Worm (Caenorhabditis elegans) whole organism, young adult: ENCODE data around the gene rpl-5.

ENCODE experiments used
- B0019.2 ChIP-seq: fragments of 200-800 bp; sonication (Bioruptor generic); conservative IDR thresholded peaks from 2 replicates; pipeline ENCODE4 v1.3.6; 2022; ENCODE audit warnings: missing genetic modification reagents, missing genetic modification characterization, missing compliant biosample characterization
- C17E4.6 ChIP-seq: fragments of 200-800 bp; sonication (Bioruptor generic); IDR thresholded peaks from 2 replicates; pipeline ENCODE4 v1.3.6; 2022; ENCODE audit warnings: missing genetic modification reagents, missing genetic modification characterization, missing compliant biosample characterization
- F10E7.11 ChIP-seq: sonication (generic microtip); optimal IDR thresholded peaks from 2 replicates; lab custom pipeline; 2017; ENCODE audit warnings: mild to moderate bottlenecking, missing genetic modification characterization, moderate library complexity, missing compliant biosample characterization
- F23B12.7 ChIP-seq: sonication (generic microtip); optimal IDR thresholded peaks from 2 replicates; lab custom pipeline; 2017; ENCODE audit warnings: missing genetic modification characterization, mild to moderate bottlenecking, missing compliant biosample characterization, antibody characterized with exemption, moderate library complexity; ENCODE audit not compliant: insufficient read depth
- F57A8.1 ChIP-seq: fragments of 200-800 bp; sonication (Bioruptor generic); optimal IDR thresholded peaks from 2 replicates; lab custom pipeline; 2018; ENCODE audit warnings: mild to moderate bottlenecking, missing genetic modification characterization, moderate library complexity, missing compliant biosample characterization
- K12H6.12 ChIP-seq: fragments of 200-800 bp; sonication (Bioruptor generic); optimal IDR thresholded peaks from 2 replicates; lab custom pipeline; 2018; ENCODE audit warnings: mild to moderate bottlenecking, missing genetic modification characterization, missing compliant biosample characterization
- T26A5.8 ChIP-seq: sonication (generic microtip); optimal IDR thresholded peaks from 2 replicates; lab custom pipeline; 2016; ENCODE audit warnings: missing genetic modification characterization, missing compliant biosample characterization
- ZK185.1 ChIP-seq: sonication (generic microtip); optimal IDR thresholded peaks from 2 replicates; lab custom pipeline; 2016; ENCODE audit warnings: mild to moderate bottlenecking, missing genetic modification characterization, missing compliant biosample characterization; ENCODE audit not compliant: poor library complexity, severe bottlenecking
- akir-1 ChIP-seq: fragments of 200-800 bp; sonication (Bioruptor generic); optimal IDR thresholded peaks from 2 replicates; lab custom pipeline; 2018; ENCODE audit warnings: mild to moderate bottlenecking, missing genetic modification characterization, moderate library complexity, missing compliant biosample characterization
- aptf-2 ChIP-seq: fragments of 200-800 bp; sonication (Bioruptor generic); conservative IDR thresholded peaks from 2 replicates; pipeline ENCODE4 v1.3.6; 2022; ENCODE audit warnings: missing genetic modification reagents, missing genetic modification characterization, missing compliant biosample characterization
- athp-1 ChIP-seq: sonication (generic microtip); optimal IDR thresholded peaks from 2 replicates; lab custom pipeline; 2017; ENCODE audit warnings: mild to moderate bottlenecking, missing genetic modification characterization, missing compliant biosample characterization
- attf-5 ChIP-seq: fragments of 200-800 bp; sonication (Bioruptor generic); optimal IDR thresholded peaks from 2 replicates; lab custom pipeline; 2018; ENCODE audit warnings: mild to moderate bottlenecking, missing genetic modification characterization, missing compliant biosample characterization
- ccch-3 ChIP-seq: fragments of 200-800 bp; sonication (Bioruptor generic); optimal IDR thresholded peaks from 2 replicates; lab custom pipeline; 2018; ENCODE audit warnings: mild to moderate bottlenecking, missing genetic modification characterization, missing compliant biosample characterization
- cebp-1 ChIP-seq, 2 experiments: fragments of 200-800 bp in 1 of 2; sonication (Bioruptor generic) in 1 of 2; sonication (generic microtip) in 1 of 2; IDR thresholded peaks in 1 of 2; optimal IDR thresholded peaks in 1 of 2; 2 replicates each; pipeline versions ENCODE4 v1.3.6 to Lab custom; 2017 to 2022; ENCODE audit warnings: missing compliant biosample characterization in 2 of 2, missing genetic modification characterization in 2 of 2, mild to moderate bottlenecking in 1 of 2, missing genetic modification reagents in 1 of 2, moderate library complexity in 1 of 2
- ceh-91 ChIP-seq: fragments of 200-800 bp; sonication (Bioruptor generic); IDR thresholded peaks from 2 replicates; pipeline ENCODE4 v1.3.6; 2022; ENCODE audit warnings: missing genetic modification reagents, missing genetic modification characterization, missing compliant biosample characterization
- dox-1 ChIP-seq: fragments of 200-800 bp; sonication (Bioruptor generic); IDR thresholded peaks from 2 replicates; pipeline ENCODE4 v1.3.6; 2022; ENCODE audit warnings: missing genetic modification reagents, missing genetic modification characterization, missing compliant biosample characterization
- dpl-1 ChIP-seq: fragments of 150-350 bp; optimal IDR thresholded peaks from 2 replicates; lab custom pipeline; 2014; ENCODE audit warnings: missing biosample characterization, missing genetic modification reagents, missing genetic modification characterization
- egrh-3 ChIP-seq: fragments of 200-800 bp; sonication (Bioruptor generic); IDR thresholded peaks from 2 replicates; pipeline ENCODE4 v1.3.6; 2022; ENCODE audit warnings: missing genetic modification reagents, missing genetic modification characterization, missing compliant biosample characterization
- ekl-4 ChIP-seq: fragments of 200-800 bp; sonication (Bioruptor generic); IDR thresholded peaks from 2 replicates; pipeline ENCODE4 v1.3.6; 2022; ENCODE audit warnings: missing genetic modification reagents, missing genetic modification characterization, missing compliant biosample characterization
- hmg-1.2 ChIP-seq: fragments of 200-800 bp; sonication (Bioruptor generic); IDR thresholded peaks from 2 replicates; pipeline ENCODE4 v1.3.6; 2022; ENCODE audit warnings: missing genetic modification reagents, missing genetic modification characterization, missing compliant biosample characterization
- hsf-1 ChIP-seq: fragments of 200-800 bp; sonication (Bioruptor generic); IDR thresholded peaks from 2 replicates; pipeline ENCODE4 v1.3.6; 2022; ENCODE audit warnings: missing genetic modification reagents, missing genetic modification characterization, missing compliant biosample characterization
- lag-1 ChIP-seq: fragments of 200-800 bp; sonication (Bioruptor generic); IDR thresholded peaks from 2 replicates; pipeline ENCODE4 v1.3.6; 2022; ENCODE audit warnings: missing genetic modification reagents, missing genetic modification characterization, missing compliant biosample characterization
- let-607 ChIP-seq, 2 experiments: fragments of 200-800 bp in 1 of 2; sonication (Bioruptor generic) in 1 of 2; sonication (generic microtip) in 1 of 2; optimal IDR thresholded peaks; 2 replicates each; lab custom pipeline; 2016 to 2018; ENCODE audit warnings: mild to moderate bottlenecking in 2 of 2, missing compliant biosample characterization in 2 of 2, missing genetic modification characterization in 2 of 2, moderate library complexity in 2 of 2, missing genotype in 1 of 2
- lin-26 ChIP-seq: fragments of 200-800 bp; sonication (Bioruptor generic); IDR thresholded peaks from 2 replicates; pipeline ENCODE4 v1.3.6; 2022; ENCODE audit warnings: missing genetic modification reagents, missing genetic modification characterization, missing compliant biosample characterization
- lin-35 ChIP-seq, 3 experiments: fragments of 150-350 bp in 2 of 3; sonication (generic microtip) in 1 of 3; optimal IDR thresholded peaks; 2 replicates each; lab custom pipeline; 2014 to 2018; ENCODE audit warnings: missing biosample characterization in 3 of 3, missing genetic modification characterization in 3 of 3, missing genetic modification reagents in 3 of 3
- lin-54 ChIP-seq: fragments of 200-800 bp; sonication (Bioruptor generic); optimal IDR thresholded peaks from 2 replicates; lab custom pipeline; 2018; ENCODE audit warnings: mild to moderate bottlenecking, missing genetic modification characterization, missing compliant biosample characterization
- lir-1 ChIP-seq: fragments of 200-800 bp; sonication (Bioruptor generic); conservative IDR thresholded peaks from 2 replicates; pipeline ENCODE4 v1.3.6; 2022; ENCODE audit warnings: missing genetic modification reagents, missing genetic modification characterization, missing compliant biosample characterization
- madf-10 ChIP-seq: sonication (generic microtip); optimal IDR thresholded peaks from 2 replicates; lab custom pipeline; 2016; ENCODE audit warnings: mild to moderate bottlenecking, missing genetic modification characterization, missing compliant biosample characterization
- madf-8 ChIP-seq: fragments of 200-800 bp; sonication (Bioruptor generic); conservative IDR thresholded peaks from 2 replicates; pipeline ENCODE4 v1.3.6; 2022; ENCODE audit warnings: missing genetic modification reagents, missing genetic modification characterization, missing compliant biosample characterization
- mcd-1 ChIP-seq: fragments of 200-800 bp; sonication (Bioruptor generic); IDR thresholded peaks from 2 replicates; pipeline ENCODE4 v1.3.6; 2022; ENCODE audit warnings: missing genetic modification reagents, missing genetic modification characterization, missing compliant biosample characterization
- nfya-2 ChIP-seq: fragments of 200-800 bp; sonication (Bioruptor generic); IDR thresholded peaks from 2 replicates; pipeline ENCODE4 v1.3.6; 2022; ENCODE audit warnings: missing genetic modification reagents, missing genetic modification characterization, missing compliant biosample characterization
- nfyb-1 ChIP-seq: fragments of 200-800 bp; sonication (Bioruptor generic); IDR thresholded peaks from 2 replicates; pipeline ENCODE4 v1.3.6; 2022; ENCODE audit warnings: missing genetic modification reagents, missing genetic modification characterization, missing compliant biosample characterization
- nhr-120 ChIP-seq: fragments of 200-800 bp; sonication (Bioruptor generic); IDR thresholded peaks from 2 replicates; pipeline ENCODE4 v1.3.6; 2022; ENCODE audit warnings: missing genetic modification characterization, missing compliant biosample characterization
- nhr-80 ChIP-seq: sonication (generic microtip); optimal IDR thresholded peaks from 2 replicates; lab custom pipeline; 2016; ENCODE audit warnings: missing genetic modification characterization, missing compliant biosample characterization
- pbrm-1 ChIP-seq: fragments of 200-800 bp; sonication (Bioruptor generic); IDR thresholded peaks from 2 replicates; pipeline ENCODE4 v1.3.6; 2022; ENCODE audit warnings: missing genetic modification reagents, missing genetic modification characterization, missing compliant biosample characterization
- rpc-1 ChIP-seq, 2 experiments: fragments of 150-350 bp in 1 of 2; sonication (generic microtip) in 1 of 2; optimal IDR thresholded peaks; 2 replicates each; lab custom pipeline; 2014 to 2018; ENCODE audit warnings: missing biosample characterization in 1 of 2, missing genetic modification characterization in 1 of 2, missing genetic modification reagents in 1 of 2, missing genotype in 1 of 2
- somi-1 ChIP-seq: fragments of 200-800 bp; sonication (Bioruptor generic); optimal IDR thresholded peaks from 2 replicates; lab custom pipeline; 2018; ENCODE audit warnings: mild to moderate bottlenecking, missing genetic modification characterization, missing compliant biosample characterization
- tlf-1 ChIP-seq: fragments of 200-800 bp; sonication (Bioruptor generic); optimal IDR thresholded peaks from 2 replicates; lab custom pipeline; 2018; ENCODE audit warnings: mild to moderate bottlenecking, missing genetic modification characterization, missing compliant biosample characterization
- unc-130 ChIP-seq: sonication (generic microtip); optimal IDR thresholded peaks from 2 replicates; lab custom pipeline; 2016; ENCODE audit warnings: missing genetic modification reagents, missing genetic modification characterization, missing compliant biosample characterization
- ztf-18 ChIP-seq: sonication (generic microtip); optimal IDR thresholded peaks from 2 replicates; lab custom pipeline; 2016; ENCODE audit warnings: missing genotype, mild to moderate bottlenecking, missing genetic modification characterization, missing compliant biosample characterization
- ztf-22 ChIP-seq: fragments of 200-800 bp; sonication (Bioruptor generic); optimal IDR thresholded peaks from 2 replicates; lab custom pipeline; 2018; ENCODE audit warnings: mild to moderate bottlenecking, missing genetic modification characterization, moderate library complexity, missing compliant biosample characterization
- ztf-25 ChIP-seq: fragments of 200-800 bp; sonication (Bioruptor generic); IDR thresholded peaks from 2 replicates; pipeline ENCODE4 v1.3.6; 2022; ENCODE audit warnings: missing genetic modification reagents, missing genetic modification characterization, missing compliant biosample characterization
- ztf-6 ChIP-seq: fragments of 200-800 bp; sonication (Bioruptor generic); IDR thresholded peaks from 2 replicates; pipeline ENCODE4 v1.3.6; 2022; ENCODE audit warnings: missing genetic modification reagents, missing genetic modification characterization, missing compliant biosample characterization

Gene rpl-5

DNA sequence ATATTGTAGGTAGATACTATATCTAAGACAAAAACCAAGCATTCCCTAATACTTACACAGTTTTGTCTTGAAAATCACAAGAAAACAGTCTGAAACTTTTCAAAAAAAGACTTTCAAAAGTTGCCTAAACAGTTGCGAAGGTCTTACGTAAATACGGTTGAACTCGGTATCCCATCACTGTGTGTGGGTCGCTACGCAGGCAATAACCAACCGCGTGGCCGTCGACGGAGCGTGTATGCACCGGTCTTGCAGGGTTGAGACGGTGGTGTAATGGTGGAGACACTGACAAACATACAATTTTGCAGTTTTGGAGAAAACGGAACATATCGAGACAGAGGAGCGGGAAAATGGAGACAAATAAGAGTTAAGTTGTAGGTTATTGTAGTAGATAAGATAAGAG is 8.5 kb upstream of the rpl-5 start, which contains the start of gene iff-2 (continued):
- TF ChIP-seq nhr-120 (GFP tag; lab: Robert Waterston, UW) = peak; percentile 80; the same call in 1 of the 2 replicates
- TF ChIP-seq C17E4.6 (GFP tag; lab: Robert Waterston, UW) = peak; percentile 93
- no peak for TF ChIP-seq lin-26 (GFP tag; lab: Robert Waterston, UW)
- peak; percentile 89 for TF ChIP-seq cebp-1 (GFP tag; IDR thresholded peaks at IDR 0.05; lab: Robert Waterston, UW)
- peak; percentile 97 for TF ChIP-seq cebp-1 (tag; optimal IDR thresholded peaks at IDR 0.05; lab: Kevin White, UChicago)
- TF ChIP-seq lin-54 (GFP tag; lab: Kevin White, UChicago) = peak; percentile 98
- peak; percentile 99 for TF ChIP-seq let-607 (tag; optimal IDR thresholded peaks at IDR 0.05; lab: Kevin White, UChicago)
- peak; percentile 95 for TF ChIP-seq madf-10 (tag; lab: Kevin White, UChicago)
- peak; percentile 100 for TF ChIP-seq mcd-1 (GFP tag; lab: Robert Waterston, UW)
- TF ChIP-seq hsf-1 (GFP tag; lab: Robert Waterston, UW) = 0 out of 2 replicates have a peak, but pooled peaks have one; percentile 53
- TF ChIP-seq, all 124 proteins: peak for 84

DNA sequence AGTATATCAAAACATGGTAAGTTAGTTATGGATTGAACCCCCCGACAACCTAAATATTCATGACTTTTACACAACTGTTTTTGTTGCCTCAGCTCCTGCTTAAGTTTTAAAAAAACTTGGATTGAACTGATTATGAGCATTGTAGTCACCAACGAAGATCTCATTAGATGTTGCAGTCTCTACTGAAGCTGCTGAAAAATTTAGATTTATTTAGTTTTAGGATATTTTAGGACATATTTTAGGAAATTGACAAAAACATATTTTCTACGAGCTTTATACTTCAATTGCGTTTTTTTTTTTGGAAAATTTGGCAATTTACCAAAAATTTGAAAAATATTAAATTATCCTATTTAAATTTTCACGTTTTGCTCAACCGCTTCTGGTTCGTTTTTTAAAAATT is 7.7 kb upstream of the rpl-5 start, which contains the start of gene F54C9.14:
Gene F54C9.14, plus strand, starts transcription at position 301 of the 400 bp plus-strand sequence.
- TF ChIP-seq nhr-80 (tag; lab: Kevin White, UChicago) (no peak), nfyb-1 (GFP tag; lab: Robert Waterston, UW) (no peak), ZK185.1 (tag; lab: Kevin White, UChicago) (no peak), F10E7.11 (no peak), madf-8 (GFP tag; lab: Robert Waterston, UW) (no peak), lir-1 (GFP tag; lab: Robert Waterston, UW) (no peak), ceh-91 (GFP tag; lab: Robert Waterston, UW) (no peak), unc-130 (GFP tag; lab: Kevin White, UChicago) (no peak), F57A8.1 (no peak), hmg-1.2 (GFP tag; lab: Robert Waterston, UW) (no peak), nfya-2 (no peak), aptf-2 (GFP tag; lab: Robert Waterston, UW) (no peak), egrh-3 (GFP tag; lab: Robert Waterston, UW) (no peak), lag-1 (GFP tag; lab: Robert Waterston, UW) (no peak), dpl-1 (no peak)

DNA sequence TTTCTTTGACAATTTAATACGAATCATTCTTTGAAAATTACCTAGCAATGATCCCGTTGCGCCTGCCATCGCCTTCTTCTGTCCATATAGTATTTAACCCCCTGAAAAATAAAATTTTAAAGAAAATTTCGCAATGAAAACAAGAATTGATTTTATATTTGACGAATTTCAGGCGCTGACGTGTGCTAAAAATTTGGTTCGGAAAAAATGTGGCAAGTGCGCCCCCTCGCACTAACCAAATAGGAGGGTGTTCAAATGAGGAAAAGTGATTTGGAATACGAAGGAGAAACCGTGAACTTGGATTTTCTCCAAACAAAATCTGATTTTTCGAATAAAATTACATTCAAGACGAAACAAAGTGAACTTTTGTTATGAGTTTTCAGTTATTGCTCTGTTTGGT is 3.7 kb upstream of the rpl-5 start, which contains the start of gene stc-1:
Gene stc-1, minus strand, starts transcription at position 101 of the 400 bp plus-strand sequence.
- TF ChIP-seq T26A5.8 (tag; lab: Kevin White, UChicago) (no peak), madf-8 (GFP tag; lab: Robert Waterston, UW) (no peak), ztf-22 (no peak), attf-5 (GFP tag; lab: Kevin White, UChicago) (peak; percentile 28), K12H6.12 (tag; lab: Kevin White, UChicago) (no peak), akir-1 (GFP tag; lab: Kevin White, UChicago) (no peak), mcd-1 (GFP tag; lab: Robert Waterston, UW) (peak; percentile 67), pbrm-1 (GFP tag; lab: Robert Waterston, UW) (no peak), ztf-6 (GFP tag; lab: Robert Waterston, UW) (no peak), rpc-1 (optimal IDR thresholded peaks at IDR 0.05; lab: Kevin White, UChicago) (no peak), rpc-1 (tag; optimal IDR thresholded peaks at IDR 0.05; lab: Kevin White, UChicago) (no peak), B0019.2 (GFP tag; lab: Robert Waterston, UW) (no peak), let-607 (tag; optimal IDR thresholded peaks at IDR 0.05; lab: Kevin White, UChicago) (peak; percentile 35 to 68), athp-1 (tag; lab: Kevin White, UChicago) (no peak), lin-54 (GFP tag; lab: Kevin White, UChicago) (peak; percentile 35), nhr-80 (tag; lab: Kevin White, UChicago) (peak; percentile 17), tlf-1 (GFP tag; lab: Kevin White, UChicago) (no peak), cebp-1 (GFP tag; IDR thresholded peaks at IDR 0.05; lab: Robert Waterston, UW) (peak; percentile 19; the same call in 1 of the 2 replicates), cebp-1 (tag; optimal IDR thresholded peaks at IDR 0.05; lab: Kevin White, UChicago) (peak; percentile 76), ztf-18 (tag; lab: Kevin White, UChicago) (no peak), ztf-25 (GFP tag; lab: Robert Waterston, UW) (no peak), ekl-4 (GFP tag; lab: Robert Waterston, UW) (no peak), dox-1 (GFP tag; lab: Robert Waterston, UW) (no peak), F23B12.7 (tag; lab: Kevin White, UChicago) (peak; percentile 1), somi-1 (GFP tag; lab: Kevin White, UChicago) (no peak), ccch-3 (GFP tag; lab: Kevin White, UChicago) (no peak), lin-35 (GFP tag; optimal IDR thresholded peaks at IDR 0.05; lab: Kevin White, UChicago) (peak in 1 of 3 experiments; percentile 2), hmg-1.2 (GFP tag; lab: Robert Waterston, UW) (no peak), nhr-120 (GFP tag; lab: Robert Waterston, UW) (no peak)
